Worm (Caenorhabditis elegans): ENCODE data around the gene H04J21.1.

Gene H04J21.1

ce11 chrIII:2371864-2372263, at the start of gene H04J21.1:
Gene H04J21.1, minus strand, starts transcription at chrIII:2371964.
- TF ChIP-seq elt-3 (tag; optimal IDR thresholded peaks at IDR 0.05) (no peak), lin-39 (tag; optimal IDR thresholded peaks at IDR 0.05) (no peak), snpc-4 (tag; optimal IDR thresholded peaks at IDR 0.05) (no peak)

ce11 chrIII:2421226-2421625, 49.5 kb upstream of the H04J21.1 start:
- no peak for TF ChIP-seq mbf-1 (tag; optimal IDR thresholded peaks at IDR 0.05)
- no peak for TF ChIP-seq nhr-10 (tag; optimal IDR thresholded peaks at IDR 0.05)
- TF ChIP-seq lin-11 (tag; optimal IDR thresholded peaks at IDR 0.05) = no peak
- TF ChIP-seq crh-2 (tag; optimal IDR thresholded peaks at IDR 0.05) = no peak
- TF ChIP-seq nhr-12 (tag; optimal IDR thresholded peaks at IDR 0.05) = no peak
- no peak for TF ChIP-seq nhr-129 (tag; optimal IDR thresholded peaks at IDR 0.05)
- TF ChIP-seq R02D3.7 (tag; optimal IDR thresholded peaks at IDR 0.05) = no peak
- TF ChIP-seq F13H6.1 (tag; optimal IDR thresholded peaks at IDR 0.05) = no peak
- TF ChIP-seq aly-2 (tag; optimal IDR thresholded peaks at IDR 0.05) = no peak
- no peak for TF ChIP-seq ama-1 (optimal IDR thresholded peaks at IDR 0.05)
- no peak for TF ChIP-seq nhr-6 (tag; optimal IDR thresholded peaks at IDR 0.05)
- no peak for TF ChIP-seq nhr-23 (tag; optimal IDR thresholded peaks at IDR 0.05)

ce11 chrIII:2419504-2419903, 47.7 kb upstream of the H04J21.1 start:
- TF ChIP-seq mdl-1 (tag; optimal IDR thresholded peaks at IDR 0.05) (no peak), snpc-4 (tag; optimal IDR thresholded peaks at IDR 0.05) (no peak), Y55F3AM.14 (GFP tag; optimal IDR thresholded peaks at IDR 0.05) (no peak), peb-1 (tag; optimal IDR thresholded peaks at IDR 0.05) (no peak), crh-2 (tag; optimal IDR thresholded peaks at IDR 0.05) (no peak), nhr-21 (tag; optimal IDR thresholded peaks at IDR 0.05) (no peak), nhr-129 (tag; optimal IDR thresholded peaks at IDR 0.05) (no peak), unc-62 (GFP tag; optimal IDR thresholded peaks at IDR 0.05) (no peak), lin-13 (GFP tag; optimal IDR thresholded peaks at IDR 0.05) (no peak), nhr-10 (tag; optimal IDR thresholded peaks at IDR 0.05) (no peak), aly-2 (tag; optimal IDR thresholded peaks at IDR 0.05) (no peak)

- no peak for TF ChIP-seq nhr-25 (tag; optimal IDR thresholded peaks at IDR 0.05)
- TF ChIP-seq peb-1 (tag; optimal IDR thresholded peaks at IDR 0.05) = no peak
- TF ChIP-seq ZK546.5 (tag; optimal IDR thresholded peaks at IDR 0.05) = no peak
- no peak for TF ChIP-seq mdl-1 (tag; optimal IDR thresholded peaks at IDR 0.05)
- TF ChIP-seq mbf-1 (tag; optimal IDR thresholded peaks at IDR 0.05) = no peak
- TF ChIP-seq nhr-12 (tag; optimal IDR thresholded peaks at IDR 0.05) = no peak
- TF ChIP-seq gmeb-1 (tag; optimal IDR thresholded peaks at IDR 0.05) = no peak
- TF ChIP-seq C34F6.9 (tag; optimal IDR thresholded peaks at IDR 0.05) = no peak
- TF ChIP-seq F13H6.1 (tag; optimal IDR thresholded peaks at IDR 0.05) = no peak
- TF ChIP-seq zag-1 (tag; optimal IDR thresholded peaks at IDR 0.05) = no peak
- no peak for TF ChIP-seq ztf-11 (tag; optimal IDR thresholded peaks at IDR 0.05)
- TF ChIP-seq ztf-1 (GFP tag; conservative IDR thresholded peaks at IDR 0.05) = no peak
- no peak for TF ChIP-seq nhr-129 (tag; optimal IDR thresholded peaks at IDR 0.05)
- no peak for TF ChIP-seq ceh-16 (tag; optimal IDR thresholded peaks at IDR 0.05)
- TF ChIP-seq lin-13 (GFP tag; optimal IDR thresholded peaks at IDR 0.05) = no peak
- TF ChIP-seq lin-11 (tag; optimal IDR thresholded peaks at IDR 0.05) = no peak
- no peak for TF ChIP-seq crh-2 (tag; optimal IDR thresholded peaks at IDR 0.05)
Observed at ce11 chrIII:2418981-2419380, 47.2 kb upstream of the H04J21.1 start.

- no peak for TF ChIP-seq dmd-4 (tag; optimal IDR thresholded peaks at IDR 0.05)
- TF ChIP-seq zag-1 (tag; optimal IDR thresholded peaks at IDR 0.05) = no peak
- TF ChIP-seq nhr-25 (tag; optimal IDR thresholded peaks at IDR 0.05) = peak; percentile 21
- peak; percentile 42 for TF ChIP-seq lin-11 (tag; optimal IDR thresholded peaks at IDR 0.05)
- TF ChIP-seq nhr-77 (tag; optimal IDR thresholded peaks at IDR 0.05) = no peak
- peak; percentile 51 for TF ChIP-seq crh-2 (tag; optimal IDR thresholded peaks at IDR 0.05)
- no peak for TF ChIP-seq ama-1 (optimal IDR thresholded peaks at IDR 0.05)
- no peak for TF ChIP-seq elt-3 (tag; optimal IDR thresholded peaks at IDR 0.05)
- TF ChIP-seq lin-39 (tag; optimal IDR thresholded peaks at IDR 0.05) = no peak
- no peak for TF ChIP-seq ZK546.5 (tag; optimal IDR thresholded peaks at IDR 0.05)
- peak; percentile 75 to 86 for TF ChIP-seq lsy-2 (tag; optimal IDR thresholded peaks at IDR 0.05)
- no peak for TF ChIP-seq nhr-12 (tag; optimal IDR thresholded peaks at IDR 0.05)
- peak; percentile 46 for TF ChIP-seq R02D3.7 (tag; optimal IDR thresholded peaks at IDR 0.05)
- no peak for TF ChIP-seq nhr-11 (tag; optimal IDR thresholded peaks at IDR 0.05)
- peak; percentile 24 for TF ChIP-seq C34F6.9 (tag; optimal IDR thresholded peaks at IDR 0.05)
- TF ChIP-seq fos-1 (tag; optimal IDR thresholded peaks at IDR 0.05) = peak; percentile 92
- no peak for TF ChIP-seq elt-1 (tag; optimal IDR thresholded peaks at IDR 0.05)
- no peak for TF ChIP-seq sma-9 (GFP tag; optimal IDR thresholded peaks at IDR 0.05)
- no peak for TF ChIP-seq sma-9 (tag; optimal IDR thresholded peaks at IDR 0.05)
- no peak for TF ChIP-seq ztf-4 (tag; optimal IDR thresholded peaks at IDR 0.05)
- TF ChIP-seq mdl-1 (tag; optimal IDR thresholded peaks at IDR 0.05) = peak in 1 of 2 experiments; percentile 34
- TF ChIP-seq Y55F3AM.14 (GFP tag; optimal IDR thresholded peaks at IDR 0.05) = no peak
- TF ChIP-seq gmeb-1 (tag; optimal IDR thresholded peaks at IDR 0.05) = peak; percentile 96
- peak; percentile 78 for TF ChIP-seq unc-55 (GFP tag; optimal IDR thresholded peaks at IDR 0.05)
- TF ChIP-seq nhr-21 (tag; optimal IDR thresholded peaks at IDR 0.05) = no peak
- TF ChIP-seq ztf-1 (GFP tag; conservative IDR thresholded peaks at IDR 0.05) = no peak
- TF ChIP-seq nhr-6 (tag; optimal IDR thresholded peaks at IDR 0.05) = peak; percentile 1
- TF ChIP-seq lin-13 (GFP tag; optimal IDR thresholded peaks at IDR 0.05) = peak; percentile 66
- no peak for TF ChIP-seq ztf-11 (tag; optimal IDR thresholded peaks at IDR 0.05)
- TF ChIP-seq egl-27 (tag; optimal IDR thresholded peaks at IDR 0.05) = peak; percentile 2
- TF ChIP-seq nhr-129 (tag; optimal IDR thresholded peaks at IDR 0.05) = peak; percentile 68
- no peak for TF ChIP-seq skn-1 (tag; optimal IDR thresholded peaks at IDR 0.05)
- no peak for TF ChIP-seq snpc-4 (tag; optimal IDR thresholded peaks at IDR 0.05)
- peak; percentile 27 for TF ChIP-seq F13H6.1 (tag; optimal IDR thresholded peaks at IDR 0.05)
- TF ChIP-seq ceh-82 (tag; optimal IDR thresholded peaks at IDR 0.05) = no peak
Observed at ce11 chrIII:2418159-2418658, 46.4 kb upstream of the H04J21.1 start, which contains the start of the genes W04B5.5 and W04B5.3. Gene W04B5.5, minus strand, starts transcription at chrIII:2418209. Gene W04B5.3, plus strand, starts transcription at chrIII:2418514.

Measured in whole organism, L2 larva.